Worm (Caenorhabditis elegans) whole organism, early embryonic: ENCODE measurements around the gene C33C12.12.

Experiments
- B0310.2 ChIP-seq: sonication (generic microtip); optimal IDR thresholded peaks from 2 replicates; lab custom pipeline; 2016; ENCODE audit warnings: mild to moderate bottlenecking, missing genetic modification characterization, missing compliant biosample characterization
- F13C5.2 ChIP-seq: sonication (generic microtip); optimal IDR thresholded peaks from 2 replicates; lab custom pipeline; 2017; ENCODE audit warnings: mild to moderate bottlenecking, missing genetic modification characterization, inconsistent platforms, missing compliant biosample characterization
- ama-1 ChIP-seq: fragments of 150-350 bp; optimal IDR thresholded peaks from 2 replicates; lab custom pipeline; 2014
- ceh-13 ChIP-seq: fragments of 200-800 bp; sonication (Bioruptor generic); optimal IDR thresholded peaks from 2 replicates; lab custom pipeline; 2018; ENCODE audit warnings: mild to moderate bottlenecking, missing genetic modification characterization, missing compliant biosample characterization
- ceh-36 ChIP-seq: sonication (generic microtip); optimal IDR thresholded peaks from 2 replicates; lab custom pipeline; 2016; ENCODE audit warnings: missing genetic modification characterization, inconsistent platforms, missing compliant biosample characterization
- ets-7 ChIP-seq: sonication (generic microtip); optimal IDR thresholded peaks from 2 replicates; lab custom pipeline; 2016; ENCODE audit warnings: missing genotype, missing genetic modification characterization, missing compliant biosample characterization
- flt-1 ChIP-seq: fragments of 200-800 bp; sonication (Bioruptor generic); IDR thresholded peaks from 2 replicates; pipeline ENCODE4 v1.3.6; 2022; ENCODE audit warnings: missing genetic modification characterization, missing compliant biosample characterization
- hmg-4 ChIP-seq: fragments of 200-800 bp; sonication (Bioruptor generic); optimal IDR thresholded peaks from 2 replicates; lab custom pipeline; 2018; ENCODE audit warnings: mild to moderate bottlenecking, missing genetic modification characterization, missing compliant biosample characterization
- hnd-1 ChIP-seq: sonication (generic microtip); optimal IDR thresholded peaks from 2 replicates; lab custom pipeline; 2016; ENCODE audit warnings: missing genetic modification characterization, missing compliant biosample characterization
- pes-1 ChIP-seq: fragments of 200-800 bp; sonication (Bioruptor generic); IDR thresholded peaks from 2 replicates; pipeline ENCODE4 v1.3.6; 2022; ENCODE audit warnings: missing genetic modification reagents, missing genetic modification characterization, missing compliant biosample characterization
- scrt-1 ChIP-seq: fragments of 200-800 bp; sonication (Bioruptor generic); IDR thresholded peaks from 2 replicates; pipeline ENCODE4 v1.3.6; 2022; ENCODE audit warnings: missing genetic modification characterization, missing compliant biosample characterization
- sea-1 ChIP-seq: fragments of 200-800 bp; sonication (Bioruptor generic); conservative IDR thresholded peaks from 2 replicates; pipeline ENCODE4 v1.3.6; 2022; ENCODE audit warnings: missing genetic modification characterization, missing compliant biosample characterization
- tbx-11 ChIP-seq: fragments of 200-800 bp; sonication (Bioruptor generic); IDR thresholded peaks from 2 replicates; pipeline ENCODE4 v1.3.6; 2022; ENCODE audit warnings: missing genetic modification characterization, missing compliant biosample characterization
- tra-4 ChIP-seq: sonication (generic microtip); optimal IDR thresholded peaks from 2 replicates; lab custom pipeline; 2017; ENCODE audit warnings: missing genetic modification characterization, missing compliant biosample characterization

DNA sequence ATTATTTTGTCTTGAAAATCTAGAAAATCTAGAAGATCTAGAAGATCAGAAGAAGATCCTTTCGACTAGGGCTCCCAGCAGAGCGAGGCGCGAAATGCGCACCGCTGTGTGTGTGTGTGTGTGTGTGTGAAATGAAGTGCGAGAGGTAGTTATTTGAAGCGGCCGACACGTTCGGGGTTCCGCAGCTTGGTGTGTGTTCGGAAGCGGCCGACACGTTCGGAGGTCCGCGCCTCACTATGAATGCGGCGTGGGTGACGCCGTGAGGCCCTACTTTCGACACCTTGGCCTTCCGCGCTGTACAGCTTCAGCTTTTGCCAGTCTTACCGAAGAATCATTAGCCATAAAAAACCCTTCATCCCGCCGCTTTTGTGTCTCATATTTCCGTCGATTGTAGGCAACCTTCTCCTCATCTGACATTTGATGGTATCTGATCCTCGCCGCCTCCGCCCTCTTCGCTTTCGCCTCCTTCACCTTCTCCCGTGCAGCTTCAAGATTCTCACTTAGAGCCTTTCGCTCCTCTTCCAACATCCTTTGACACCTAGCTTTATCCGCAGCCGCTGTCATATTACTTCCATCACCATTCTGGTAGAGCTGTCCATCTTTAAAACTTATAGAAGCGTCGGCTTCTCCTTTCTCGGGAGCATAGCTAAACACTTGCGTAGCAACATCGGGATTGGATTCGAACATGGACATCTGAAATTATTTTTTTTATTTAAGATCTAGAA, 47.1 kb upstream of the C33C12.12 start:
- TF ChIP-seq B0310.2 (tag; lab: Kevin White, UChicago) (no peak), ama-1 (lab: Kevin White, UChicago) (no peak), tbx-11 (GFP tag; lab: Robert Waterston, UW) (no peak), hnd-1 (tag; lab: Kevin White, UChicago) (no peak), sea-1 (GFP tag; lab: Robert Waterston, UW) (no peak), ceh-13 (GFP tag; lab: Kevin White, UChicago) (no peak), scrt-1 (GFP tag; lab: Robert Waterston, UW) (no peak), ets-7 (no peak), flt-1 (GFP tag; lab: Robert Waterston, UW) (no peak), pes-1 (GFP tag; lab: Robert Waterston, UW) (no peak), F13C5.2 (tag; lab: Kevin White, UChicago) (no peak), hmg-4 (GFP tag; lab: Kevin White, UChicago) (no peak), tra-4 (tag; lab: Kevin White, UChicago) (no peak), ceh-36 (tag; lab: Kevin White, UChicago) (no peak)
